Fruit fly (Drosophila melanogaster): ENCODE data around the gene Nepl6.

Gene Nepl6

dm6 chr2L:6350984-6351808 is 34.1 kb downstream of the Nepl6 start, which contains the start of gene CG9498 (continued):
- TF ChIP-seq Asciz (GFP tag; optimal IDR thresholded peaks at IDR 0.05), result peak; percentile 80
- TF ChIP-seq pnt (GFP tag; optimal IDR thresholded peaks at IDR 0.05), result peak; percentile 18
- peak; percentile 67 for TF ChIP-seq dimm (GFP tag; IDR thresholded peaks at IDR 0.05)
- TF ChIP-seq NK7.1 (GFP tag; optimal IDR thresholded peaks at IDR 0.05), result peak; percentile 7
- peak; percentile 50 for TF ChIP-seq nau (GFP tag; optimal IDR thresholded peaks at IDR 0.05)
- TF ChIP-seq E2f2 (GFP tag; IDR thresholded peaks at IDR 0.05), result peak; percentile 49; the same call in 1 of the 2 replicates
- TF ChIP-seq grn (GFP tag; optimal IDR thresholded peaks at IDR 0.05), result peak; percentile 92
- TF ChIP-seq danr (GFP tag; IDR thresholded peaks at IDR 0.05), result peak; percentile 90
- TF ChIP-seq CG14441 (GFP tag; IDR thresholded peaks at IDR 0.05), result peak; percentile 83
- peak; percentile 86 for TF ChIP-seq slbo (GFP tag; IDR thresholded peaks at IDR 0.05)
- TF ChIP-seq Atf6 (GFP tag; IDR thresholded peaks at IDR 0.05), result peak; percentile 79
- TF ChIP-seq CG18599 (GFP tag; optimal IDR thresholded peaks at IDR 0.05), result peak; percentile 96
- no peak for TF ChIP-seq CG33213 (GFP tag; optimal IDR thresholded peaks at IDR 0.05)
- TF ChIP-seq CG10267 (tag; optimal IDR thresholded peaks at IDR 0.05), result peak; percentile 78
- peak; percentile 44 for TF ChIP-seq CG11723 (GFP tag; optimal IDR thresholded peaks at IDR 0.05)
- no peak for TF ChIP-seq Lpt (GFP tag; optimal IDR thresholded peaks at IDR 0.05)
- no peak for TF ChIP-seq HLH54F (GFP tag; optimal IDR thresholded peaks at IDR 0.05)
- TF ChIP-seq corto (GFP tag; optimal IDR thresholded peaks at IDR 0.05), result no peak
- TF ChIP-seq CG1233 (GFP tag; optimal IDR thresholded peaks at IDR 0.05), result peak; percentile 57
- TF ChIP-seq zfh2 (GFP tag; optimal IDR thresholded peaks at IDR 0.05), result peak; percentile 53
- TF ChIP-seq kni (GFP tag; optimal IDR thresholded peaks at IDR 0.05), result peak; percentile 9
- peak; percentile 80 for TF ChIP-seq phol (tag; optimal IDR thresholded peaks at IDR 0.05)
- no peak for TF ChIP-seq CG1647 (GFP tag; optimal IDR thresholded peaks at IDR 0.05)
- TF ChIP-seq gt (GFP tag; IDR thresholded peaks at IDR 0.05), result no peak
- TF ChIP-seq zfh1 (GFP tag; IDR thresholded peaks at IDR 0.05), result no peak
- peak; percentile 73 for TF ChIP-seq Med (GFP tag)
- no peak for TF ChIP-seq Dref (GFP tag; IDR thresholded peaks at IDR 0.05)
- peak in 1 of 2 experiments; percentile 53 for TF ChIP-seq bsh (GFP tag; optimal IDR thresholded peaks at IDR 0.05)
- peak; percentile 52 for TF ChIP-seq sqz (GFP tag; optimal IDR thresholded peaks at IDR 0.05)
- peak; percentile 55 for TF ChIP-seq CG16815 (GFP tag; optimal IDR thresholded peaks at IDR 0.05)
- 0 out of 3 replicates have a peak, but pooled peaks have one; percentile 21 for TF ChIP-seq gce (GFP tag; IDR thresholded peaks at IDR 0.05)
- TF ChIP-seq onecut (GFP tag; IDR thresholded peaks at IDR 0.05), result 0 out of 2 replicates have a peak, but pooled peaks have one; percentile 13
- TF ChIP-seq pho (GFP tag; optimal IDR thresholded peaks at IDR 0.05), result peak; percentile 22
- peak; percentile 72 for TF ChIP-seq CG10274 (GFP tag; optimal IDR thresholded peaks at IDR 0.05)
- no peak for TF ChIP-seq CG1792 (GFP tag; optimal IDR thresholded peaks at IDR 0.05)
- TF ChIP-seq lola (GFP tag; optimal IDR thresholded peaks at IDR 0.05), result peak in 1 of 3 experiments; percentile 9
- TF ChIP-seq CG33557 (GFP tag; optimal IDR thresholded peaks at IDR 0.05), result no peak
- TF ChIP-seq chinmo (GFP tag; IDR thresholded peaks at IDR 0.05; ENCODE audit: partially characterized antibody), result 0 out of 4 replicates have a peak, but pooled peaks have one; percentile 63
- peak; percentile 68 for TF ChIP-seq CG13775 (GFP tag; optimal IDR thresholded peaks at IDR 0.05)
- peak; percentile 4 for TF ChIP-seq Camta (GFP tag; optimal IDR thresholded peaks at IDR 0.05)
- peak; percentile 79 for TF ChIP-seq Oli (tag; optimal IDR thresholded peaks at IDR 0.05)
- peak; percentile 92 for TF ChIP-seq Hand (GFP tag; optimal IDR thresholded peaks at IDR 0.05)
- peak; percentile 18 for TF ChIP-seq luna (GFP tag; optimal IDR thresholded peaks at IDR 0.05)
- TF ChIP-seq PHDP (tag; optimal IDR thresholded peaks at IDR 0.05), result peak; percentile 91
- peak in 1 of 2 experiments; percentile 44 for TF ChIP-seq Pdp1 (GFP tag; optimal IDR thresholded peaks at IDR 0.05)
- no peak for TF ChIP-seq CkIIα-i1 (GFP tag; IDR thresholded peaks at IDR 0.05)
- TF ChIP-seq CG9817 (tag; optimal IDR thresholded peaks at IDR 0.05), result peak; percentile 74
- no peak for TF ChIP-seq Dip3 (GFP tag; optimal IDR thresholded peaks at IDR 0.05)

Data from whole organism, embryonic.